Worm (Caenorhabditis elegans) whole organism, young adult: ENCODE data around the gene ttc-4.

ENCODE experiments used
- F33H1.4 ChIP-seq: fragments of 200-800 bp; sonication (Bioruptor generic); IDR thresholded peaks from 2 replicates; pipeline ENCODE4 v1.3.6; 2022; ENCODE audit warnings: missing genetic modification reagents, missing genetic modification characterization, missing compliant biosample characterization
- hlh-26 ChIP-seq: fragments of 200-800 bp; sonication (Bioruptor generic); conservative IDR thresholded peaks from 2 replicates; pipeline ENCODE4 v1.3.6; 2022; ENCODE audit warnings: missing genetic modification reagents, missing genetic modification characterization, missing compliant biosample characterization
- hmg-20 ChIP-seq: fragments of 200-800 bp; sonication (Bioruptor generic); IDR thresholded peaks from 2 replicates; pipeline ENCODE4 v1.3.6; 2022; ENCODE audit warnings: missing genetic modification reagents, missing genetic modification characterization, missing compliant biosample characterization
- hsf-1 ChIP-seq: fragments of 200-800 bp; sonication (Bioruptor generic); IDR thresholded peaks from 2 replicates; pipeline ENCODE4 v1.3.6; 2022; ENCODE audit warnings: missing genetic modification reagents, missing genetic modification characterization, missing compliant biosample characterization
- lag-1 ChIP-seq: fragments of 200-800 bp; sonication (Bioruptor generic); IDR thresholded peaks from 2 replicates; pipeline ENCODE4 v1.3.6; 2022; ENCODE audit warnings: missing genetic modification reagents, missing genetic modification characterization, missing compliant biosample characterization
- lin-26 ChIP-seq: fragments of 200-800 bp; sonication (Bioruptor generic); IDR thresholded peaks from 2 replicates; pipeline ENCODE4 v1.3.6; 2022; ENCODE audit warnings: missing genetic modification reagents, missing genetic modification characterization, missing compliant biosample characterization
- mcd-1 ChIP-seq: fragments of 200-800 bp; sonication (Bioruptor generic); IDR thresholded peaks from 2 replicates; pipeline ENCODE4 v1.3.6; 2022; ENCODE audit warnings: missing genetic modification reagents, missing genetic modification characterization, missing compliant biosample characterization
- nhr-27 ChIP-seq: fragments of 200-800 bp; sonication (Bioruptor generic); optimal IDR thresholded peaks from 2 replicates; lab custom pipeline; 2018; ENCODE audit warnings: mild to moderate bottlenecking, missing genetic modification characterization, moderate library complexity, missing compliant biosample characterization
- sptf-2 ChIP-seq: fragments of 200-800 bp; sonication (Bioruptor generic); optimal IDR thresholded peaks from 2 replicates; lab custom pipeline; 2018; ENCODE audit warnings: mild to moderate bottlenecking, missing genetic modification characterization, missing compliant biosample characterization
- zfh-2 ChIP-seq: fragments of 200-800 bp; sonication (Bioruptor generic); conservative IDR thresholded peaks from 2 replicates; pipeline ENCODE4 v1.3.6; 2022; ENCODE audit warnings: missing genetic modification reagents, missing genetic modification characterization, missing compliant biosample characterization
- ztf-18 ChIP-seq: sonication (generic microtip); optimal IDR thresholded peaks from 2 replicates; lab custom pipeline; 2016; ENCODE audit warnings: missing genotype, mild to moderate bottlenecking, missing genetic modification characterization, missing compliant biosample characterization

ttc-4 gene

DNA sequence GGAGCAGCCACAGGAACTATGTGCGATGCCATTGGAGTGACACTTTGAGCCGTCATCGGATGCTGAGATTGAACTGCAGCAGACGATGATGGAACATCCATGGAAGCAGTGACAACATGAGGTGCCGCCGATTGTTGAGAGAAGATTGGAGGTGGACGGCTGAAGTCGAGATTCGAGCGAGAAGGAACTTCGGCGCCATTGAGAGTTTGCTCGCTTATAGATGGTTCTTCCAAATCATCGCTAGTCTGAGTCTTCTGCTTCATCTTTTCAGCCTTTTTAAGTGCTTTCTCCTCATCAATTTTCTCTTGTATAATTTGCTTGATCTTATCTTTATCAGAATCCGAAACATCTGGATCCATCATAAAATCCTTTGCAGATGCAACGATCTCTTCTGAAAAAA lies 47.6 kb downstream of the ttc-4 start:
- TF ChIP-seq hlh-26 (GFP tag; lab: Robert Waterston, UW) (no peak), hmg-20 (no peak), nhr-27 (tag; lab: Kevin White, UChicago) (no peak), zfh-2 (peak; percentile 43; the same call in 1 of the 2 replicates), sptf-2 (no peak), lag-1 (GFP tag; lab: Robert Waterston, UW) (no peak), ztf-18 (tag; lab: Kevin White, UChicago) (no peak), F33H1.4 (GFP tag; lab: Robert Waterston, UW) (no peak), lin-26 (GFP tag; lab: Robert Waterston, UW) (no peak), hsf-1 (no peak), mcd-1 (GFP tag; lab: Robert Waterston, UW) (0 out of 2 replicates have a peak, but pooled peaks have one; percentile 12)
